Worm (Caenorhabditis elegans): ENCODE results near the gene pax-3.

pax-3 gene

ce11 chrII:10202275-10202674, 55.9 kb downstream of the pax-3 start:
- TF ChIP-seq sma-9 (GFP tag; optimal IDR thresholded peaks at IDR 0.05) (no peak), sma-9 (tag; optimal IDR thresholded peaks at IDR 0.05) (no peak), elt-3 (tag; optimal IDR thresholded peaks at IDR 0.05) (no peak), C34F6.9 (tag; optimal IDR thresholded peaks at IDR 0.05) (peak; percentile 36), sma-3 (GFP tag; optimal IDR thresholded peaks at IDR 0.05) (no peak), nhr-11 (tag; optimal IDR thresholded peaks at IDR 0.05) (no peak), sem-4 (tag; optimal IDR thresholded peaks at IDR 0.05) (no peak), nhr-21 (tag; optimal IDR thresholded peaks at IDR 0.05) (no peak), mab-5 (tag; optimal IDR thresholded peaks at IDR 0.05) (no peak), mbf-1 (tag; optimal IDR thresholded peaks at IDR 0.05) (no peak), fos-1 (tag; optimal IDR thresholded peaks at IDR 0.05) (no peak), nhr-6 (tag; optimal IDR thresholded peaks at IDR 0.05) (no peak), peb-1 (tag; optimal IDR thresholded peaks at IDR 0.05) (no peak), lin-11 (tag; optimal IDR thresholded peaks at IDR 0.05) (peak; percentile 15), ceh-82 (tag; optimal IDR thresholded peaks at IDR 0.05) (no peak), nhr-237 (tag; optimal IDR thresholded peaks at IDR 0.05) (no peak), dmd-4 (tag; optimal IDR thresholded peaks at IDR 0.05) (no peak), ceh-16 (tag; optimal IDR thresholded peaks at IDR 0.05) (no peak), nhr-23 (tag; optimal IDR thresholded peaks at IDR 0.05) (no peak), nhr-25 (tag; optimal IDR thresholded peaks at IDR 0.05) (no peak), ama-1 (optimal IDR thresholded peaks at IDR 0.05) (no peak), snpc-4 (tag; optimal IDR thresholded peaks at IDR 0.05) (no peak), lsy-2 (tag; optimal IDR thresholded peaks at IDR 0.05) (peak in 1 of 2 experiments; percentile 32), elt-1 (tag; optimal IDR thresholded peaks at IDR 0.05) (no peak), crh-2 (tag; optimal IDR thresholded peaks at IDR 0.05) (no peak), aly-2 (tag; optimal IDR thresholded peaks at IDR 0.05) (no peak), unc-55 (GFP tag; optimal IDR thresholded peaks at IDR 0.05) (peak; percentile 68), nhr-10 (tag; optimal IDR thresholded peaks at IDR 0.05) (no peak), unc-39 (tag; optimal IDR thresholded peaks at IDR 0.05) (no peak), blmp-1 (tag; optimal IDR thresholded peaks at IDR 0.05; ENCODE audit: insufficient read depth) (no peak), nhr-129 (tag; optimal IDR thresholded peaks at IDR 0.05) (peak; percentile 18), zag-1 (tag; optimal IDR thresholded peaks at IDR 0.05) (no peak), Y55F3AM.14 (GFP tag; optimal IDR thresholded peaks at IDR 0.05) (no peak), nhr-12 (tag; optimal IDR thresholded peaks at IDR 0.05) (no peak), alr-1 (tag; optimal IDR thresholded peaks at IDR 0.05) (no peak), lin-39 (tag; optimal IDR thresholded peaks at IDR 0.05) (no peak), gmeb-1 (tag; optimal IDR thresholded peaks at IDR 0.05) (no peak), lin-13 (GFP tag; optimal IDR thresholded peaks at IDR 0.05) (no peak), ZK546.5 (tag; optimal IDR thresholded peaks at IDR 0.05) (no peak), mdl-1 (tag; optimal IDR thresholded peaks at IDR 0.05) (no peak), unc-62 (GFP tag; optimal IDR thresholded peaks at IDR 0.05) (no peak), egl-27 (tag; optimal IDR thresholded peaks at IDR 0.05) (no peak), F13H6.1 (tag; optimal IDR thresholded peaks at IDR 0.05) (peak; percentile 10), ztf-4 (tag; optimal IDR thresholded peaks at IDR 0.05) (no peak), R02D3.7 (tag; optimal IDR thresholded peaks at IDR 0.05) (no peak), ztf-11 (tag; optimal IDR thresholded peaks at IDR 0.05) (no peak), ztf-1 (GFP tag; conservative IDR thresholded peaks at IDR 0.05) (no peak), skn-1 (tag; optimal IDR thresholded peaks at IDR 0.05) (no peak), nhr-77 (tag; optimal IDR thresholded peaks at IDR 0.05) (no peak)

Measured in whole organism, L2 larva.